Worm (Caenorhabditis elegans) whole organism, young adult: ENCODE results near the gene cgr-1.

ENCODE experiments used
- ama-1 ChIP-seq, 3 experiments: fragments of 150-350 bp in 1 of 3; sonication (generic microtip) in 2 of 3; optimal IDR thresholded peaks; 2 replicates each; lab custom pipeline; 2014 to 2018; ENCODE audit warnings: missing biosample characterization in 2 of 3, missing genetic modification characterization in 2 of 3, missing genetic modification reagents in 2 of 3
- aptf-2 ChIP-seq: fragments of 200-800 bp; sonication (Bioruptor generic); conservative IDR thresholded peaks from 2 replicates; pipeline ENCODE4 v1.3.6; 2022; ENCODE audit warnings: missing genetic modification reagents, missing genetic modification characterization, missing compliant biosample characterization
- ceh-91 ChIP-seq: fragments of 200-800 bp; sonication (Bioruptor generic); IDR thresholded peaks from 2 replicates; pipeline ENCODE4 v1.3.6; 2022; ENCODE audit warnings: missing genetic modification reagents, missing genetic modification characterization, missing compliant biosample characterization
- madf-8 ChIP-seq: fragments of 200-800 bp; sonication (Bioruptor generic); conservative IDR thresholded peaks from 2 replicates; pipeline ENCODE4 v1.3.6; 2022; ENCODE audit warnings: missing genetic modification reagents, missing genetic modification characterization, missing compliant biosample characterization
- mcd-1 ChIP-seq: fragments of 200-800 bp; sonication (Bioruptor generic); IDR thresholded peaks from 2 replicates; pipeline ENCODE4 v1.3.6; 2022; ENCODE audit warnings: missing genetic modification reagents, missing genetic modification characterization, missing compliant biosample characterization
- mes-4 ChIP-seq: sonication (generic microtip); optimal IDR thresholded peaks from 2 replicates; lab custom pipeline; 2016; ENCODE audit warnings: missing genotype, missing genetic modification characterization, missing compliant biosample characterization
- nhr-120 ChIP-seq: fragments of 200-800 bp; sonication (Bioruptor generic); IDR thresholded peaks from 2 replicates; pipeline ENCODE4 v1.3.6; 2022; ENCODE audit warnings: missing genetic modification characterization, missing compliant biosample characterization
- nhr-80 ChIP-seq: sonication (generic microtip); optimal IDR thresholded peaks from 2 replicates; lab custom pipeline; 2016; ENCODE audit warnings: missing genetic modification characterization, missing compliant biosample characterization
- nhr-90 ChIP-seq: sonication (generic microtip); optimal IDR thresholded peaks from 2 replicates; lab custom pipeline; 2016; ENCODE audit warnings: missing genotype, mild to moderate bottlenecking, missing genetic modification characterization, missing compliant biosample characterization
- pha-4 ChIP-seq: fragments of 150-350 bp; sonication (generic microtip); optimal IDR thresholded peaks from 2 replicates; lab custom pipeline; 2014; ENCODE audit warnings: missing biosample characterization, missing genetic modification reagents, missing genetic modification characterization

ce11 chrX:3583436-3583835 lies 16.8 kb downstream of the cgr-1 start:
- TF ChIP-seq madf-8 (GFP tag; lab: Robert Waterston, UW) = no peak
- TF ChIP-seq ama-1 (optimal IDR thresholded peaks at IDR 0.05; lab: Kevin White, UChicago) = no peak
- no peak for TF ChIP-seq ama-1 (GFP tag; optimal IDR thresholded peaks at IDR 0.05; lab: Kevin White, UChicago)
- no peak for TF ChIP-seq ceh-91 (GFP tag; lab: Robert Waterston, UW)
- TF ChIP-seq nhr-90 (tag; lab: Kevin White, UChicago) = no peak
- TF ChIP-seq nhr-80 (tag; lab: Kevin White, UChicago) = no peak
- TF ChIP-seq mes-4 = no peak
- TF ChIP-seq pha-4 = no peak
- TF ChIP-seq aptf-2 (GFP tag; lab: Robert Waterston, UW) = no peak
- no peak for TF ChIP-seq mcd-1 (GFP tag; lab: Robert Waterston, UW)
- no peak for TF ChIP-seq nhr-120 (GFP tag; lab: Robert Waterston, UW)
